Fruit fly (Drosophila melanogaster) whole organism, adult: ENCODE measurements around the gene CG14422.

Source experiments
- CG14711 ChIP-seq: fragments of 200-800 bp; sonication (Bioruptor generic); optimal IDR thresholded peaks from 2 replicates; lab custom pipeline; 2018; ENCODE audit warnings: missing biosample characterization, mild to moderate bottlenecking, missing genetic modification characterization, moderate library complexity
- CG33017 ChIP-seq: fragments of 200-800 bp; sonication (Bioruptor generic); optimal IDR thresholded peaks from 2 replicates; lab custom pipeline; 2018; ENCODE audit warnings: missing biosample characterization, mild to moderate bottlenecking, missing genetic modification characterization, moderate library complexity
- CG7101 ChIP-seq: fragments of 200-800 bp; sonication (Bioruptor generic); optimal IDR thresholded peaks from 2 replicates; lab custom pipeline; 2018; ENCODE audit warnings: missing biosample characterization, mild to moderate bottlenecking, missing genetic modification characterization, moderate library complexity
- Crg-1 ChIP-seq: fragments of 200-800 bp; sonication (Bioruptor generic); optimal IDR thresholded peaks from 2 replicates; lab custom pipeline; 2016; ENCODE audit warnings: missing biosample characterization, missing genetic modification characterization
- bab1 ChIP-seq: fragments of 200-800 bp; sonication (Bioruptor generic); optimal IDR thresholded peaks from 3 replicates; lab custom pipeline; 2019; ENCODE audit warnings: missing biosample characterization, mild to moderate bottlenecking, missing genetic modification characterization, moderate library complexity
- cnc ChIP-seq, 2 experiments: fragments of >200 bp; optimal IDR thresholded peaks; 2 replicates each; lab custom pipeline; 2017
- pad ChIP-seq: fragments of 200-800 bp; sonication (Bioruptor generic); optimal IDR thresholded peaks from 3 replicates; lab custom pipeline; 2017; ENCODE audit warnings: missing biosample characterization, missing genetic modification characterization, mild to moderate bottlenecking, moderate library complexity, missing genetic modification reagents
- tj ChIP-seq: fragments of 200-800 bp; sonication (Bioruptor generic); optimal IDR thresholded peaks from 3 replicates; lab custom pipeline; 2017; ENCODE audit warnings: missing biosample characterization, mild to moderate bottlenecking, missing genetic modification characterization, moderate library complexity

dm6 chrX:2969039-2969438, 25.9 kb downstream of the CG14422 start:
- no peak for TF ChIP-seq cnc (optimal IDR thresholded peaks at IDR 0.05; lab: Kevin White, UChicago)
- no peak for TF ChIP-seq bab1
- TF ChIP-seq pad (GFP tag; lab: Kevin White, UChicago) = no peak
- TF ChIP-seq tj (GFP tag; lab: Kevin White, UChicago) = no peak
- TF ChIP-seq CG33017 (tag; lab: Kevin White, UChicago) = no peak
- no peak for TF ChIP-seq Crg-1
- no peak for TF ChIP-seq CG7101 (tag; lab: Kevin White, UChicago)
- TF ChIP-seq CG14711 (tag; lab: Kevin White, UChicago) = no peak
